Worm (Caenorhabditis elegans): Measurements from ENCODE around the gene cku-80.

ce11 chrIII:4397115-4397514, 22.5 kb upstream of the cku-80 start, which contains the start of gene R07E5.5:
- TF ChIP-seq elt-3 (tag; optimal IDR thresholded peaks at IDR 0.05) (no peak), ceh-43 (GFP tag; optimal IDR thresholded peaks at IDR 0.05) (no peak), snpc-4 (tag; optimal IDR thresholded peaks at IDR 0.05) (no peak)

Measured in whole organism, mixed stage, embryonic.